Fruit fly (Drosophila melanogaster) whole organism, embryonic: ENCODE measurements around the gene CG42514.
A peak's percentile ranks its signal among the peaks of the same experiment; 100 is the strongest.

Experiments
- Aef1 ChIP-seq: fragments of 200-800 bp; sonication (Bioruptor generic); IDR thresholded peaks from 3 replicates; pipeline ENCODE4 v1.3.6; 2022; ENCODE audit warnings: missing biosample characterization, missing genetic modification characterization
- Bdp1 ChIP-seq: fragments of 200-800 bp; sonication (Bioruptor generic); optimal IDR thresholded peaks from 3 replicates; lab custom pipeline; 2016; ENCODE audit warnings: missing biosample characterization, missing genetic modification characterization
- Blimp-1 ChIP-seq: fragments of 200-800 bp; sonication (Bioruptor generic); optimal IDR thresholded peaks from 3 replicates; lab custom pipeline; 2018; ENCODE audit warnings: missing biosample characterization, missing genetic modification characterization, mild to moderate bottlenecking, moderate library complexity, missing genetic modification reagents
- BtbVII ChIP-seq: fragments of 200-800 bp; sonication (Bioruptor generic); optimal IDR thresholded peaks from 3 replicates; lab custom pipeline; 2017; ENCODE audit warnings: missing biosample characterization, mild to moderate bottlenecking, missing genetic modification characterization
- C15 ChIP-seq: fragments of 200-800 bp; sonication (Bioruptor generic); IDR thresholded peaks from 3 replicates; pipeline ENCODE4 v1.3.6; 2022; ENCODE audit warnings: missing biosample characterization, missing genetic modification characterization
- CG10979 ChIP-seq: fragments of 200-800 bp; sonication (Bioruptor generic); optimal IDR thresholded peaks from 2 replicates; lab custom pipeline; 2018; ENCODE audit warnings: missing biosample characterization, mild to moderate bottlenecking, missing genetic modification characterization, moderate library complexity
- CG11093 ChIP-seq: fragments of 200-800 bp; sonication (Bioruptor generic); IDR thresholded peaks from 3 replicates; pipeline ENCODE4 v1.3.6; 2022; ENCODE audit warnings: missing biosample characterization, missing genetic modification characterization
- CG12104 ChIP-seq: fragments of 200-800 bp; sonication (Bioruptor generic); optimal IDR thresholded peaks from 3 replicates; lab custom pipeline; 2016; ENCODE audit warnings: missing biosample characterization, missing genetic modification characterization
- CG1603 ChIP-seq: fragments of 200-800 bp; sonication (Bioruptor generic); optimal IDR thresholded peaks from 2 replicates; lab custom pipeline; 2019; ENCODE audit warnings: missing biosample characterization, mild to moderate bottlenecking, missing genetic modification characterization, moderate library complexity
- CG2120 ChIP-seq: fragments of 200-800 bp; sonication (Bioruptor generic); optimal IDR thresholded peaks from 3 replicates; lab custom pipeline; 2016; ENCODE audit warnings: missing biosample characterization, missing genetic modification characterization
- CG2712 ChIP-seq: fragments of 200-800 bp; optimal IDR thresholded peaks from 3 replicates; lab custom pipeline; 2019; ENCODE audit warnings: missing biosample characterization, mild to moderate bottlenecking, missing genetic modification characterization, moderate library complexity
- CG3163 ChIP-seq: fragments of 200-800 bp; sonication (Bioruptor generic); optimal IDR thresholded peaks from 3 replicates; lab custom pipeline; 2016; ENCODE audit warnings: missing biosample characterization, missing genetic modification characterization
- CG4328 ChIP-seq: fragments of 200-800 bp; sonication (Bioruptor generic); optimal IDR thresholded peaks from 3 replicates; lab custom pipeline; 2017; ENCODE audit warnings: missing biosample characterization, missing genetic modification reagents, missing genetic modification characterization
- CG4617 ChIP-seq: fragments of 200-800 bp; sonication (Bioruptor generic); optimal IDR thresholded peaks from 3 replicates; lab custom pipeline; 2016; ENCODE audit warnings: missing biosample characterization, missing genetic modification characterization, borderline replicate concordance
- CG5245 ChIP-seq: fragments of 200-800 bp; sonication (Bioruptor generic); optimal IDR thresholded peaks from 3 replicates; lab custom pipeline; 2016; ENCODE audit warnings: missing biosample characterization, missing genetic modification characterization
- CG6254 ChIP-seq: fragments of 200-800 bp; sonication (Bioruptor generic); optimal IDR thresholded peaks from 3 replicates; lab custom pipeline; 2017; ENCODE audit warnings: mild to moderate bottlenecking, missing biosample characterization, missing genetic modification reagents, missing genetic modification characterization
- CG7745 ChIP-seq: fragments of 200-800 bp; sonication (Bioruptor generic); optimal IDR thresholded peaks from 2 replicates; lab custom pipeline; 2018; ENCODE audit warnings: missing biosample characterization, mild to moderate bottlenecking, missing genetic modification characterization, moderate library complexity
- CG8290 ChIP-seq, 3 experiments: fragments of 200-800 bp; sonication (Bioruptor generic); optimal IDR thresholded peaks; 2 replicates each; lab custom pipeline; 2016 to 2019; ENCODE audit warnings: missing biosample characterization in 3 of 3, missing genetic modification characterization in 3 of 3, mild to moderate bottlenecking in 2 of 3, moderate library complexity in 1 of 3
- CG9876 ChIP-seq: fragments of 200-800 bp; sonication (Bioruptor generic); optimal IDR thresholded peaks from 2 replicates; lab custom pipeline; 2016; ENCODE audit warnings: missing biosample characterization, missing genetic modification characterization
- CHES-1-like ChIP-seq: fragments of 200-800 bp; sonication (Bioruptor generic); optimal IDR thresholded peaks from 2 replicates; lab custom pipeline; 2016; ENCODE audit warnings: missing biosample characterization, missing genetic modification characterization
- HmgD ChIP-seq: fragments of 200-800 bp; sonication (Bioruptor generic); optimal IDR thresholded peaks from 3 replicates; lab custom pipeline; 2016; ENCODE audit warnings: missing biosample characterization, missing genetic modification characterization
- Hr3 ChIP-seq: fragments of 200-800 bp; sonication (Bioruptor generic); optimal IDR thresholded peaks from 3 replicates; lab custom pipeline; 2016; ENCODE audit warnings: missing biosample characterization, missing genetic modification characterization
- MBD-R2 ChIP-seq: fragments of 200-800 bp; sonication (Bioruptor generic); IDR thresholded peaks from 2 replicates; pipeline ENCODE4 v1.3.6; 2022; ENCODE audit warnings: missing biosample characterization, missing genetic modification characterization
- Mes4 ChIP-seq: fragments of 200-800 bp; sonication (Bioruptor generic); optimal IDR thresholded peaks from 2 replicates; lab custom pipeline; 2016; ENCODE audit warnings: missing biosample characterization, missing genetic modification characterization
- Ravus ChIP-seq: fragments of 200-800 bp; sonication (Bioruptor generic); IDR thresholded peaks from 2 replicates; pipeline ENCODE4 v1.3.6; 2022; ENCODE audit warnings: missing biosample characterization, missing genetic modification characterization
- Xbp1 ChIP-seq: fragments of 200-800 bp; sonication (Bioruptor generic); optimal IDR thresholded peaks from 3 replicates; lab custom pipeline; 2016; ENCODE audit warnings: missing biosample characterization, mild to moderate bottlenecking, missing genetic modification characterization
- YL-1 ChIP-seq: fragments of 200-800 bp; sonication (Bioruptor generic); optimal IDR thresholded peaks from 3 replicates; lab custom pipeline; 2017; ENCODE audit warnings: missing biosample characterization, mild to moderate bottlenecking, missing genetic modification characterization
- az2 ChIP-seq: fragments of 200-800 bp; sonication (Bioruptor generic); optimal IDR thresholded peaks from 3 replicates; lab custom pipeline; 2016; ENCODE audit warnings: missing biosample characterization, missing genetic modification characterization
- cg ChIP-seq: fragments of 200-800 bp; sonication (Bioruptor generic); optimal IDR thresholded peaks from 3 replicates; lab custom pipeline; 2019; ENCODE audit warnings: missing biosample characterization, mild to moderate bottlenecking, missing genetic modification characterization, moderate library complexity
- crp ChIP-seq, 2 experiments: fragments of 200-800 bp; sonication (Bioruptor generic); optimal IDR thresholded peaks; 2 replicates in 1 of 2; 3 replicates in 1 of 2; lab custom pipeline; 2017; ENCODE audit warnings: missing biosample characterization in 2 of 2, missing genetic modification characterization in 2 of 2, mild to moderate bottlenecking in 1 of 2, moderate library complexity in 1 of 2
- cwo ChIP-seq: fragments of 200-800 bp; sonication (Bioruptor generic); optimal IDR thresholded peaks from 3 replicates; lab custom pipeline; 2017; ENCODE audit warnings: missing biosample characterization, missing genetic modification characterization, mild to moderate bottlenecking, moderate library complexity, missing genetic modification reagents
- eve ChIP-seq, 2 experiments: fragments of >200 bp; optimal IDR thresholded peaks; 2 replicates each; lab custom pipeline; 2017; ENCODE audit warnings: missing biosample characterization in 2 of 2, missing genetic modification characterization in 2 of 2
- fd3F ChIP-seq: fragments of 200-800 bp; sonication (Bioruptor generic); optimal IDR thresholded peaks from 2 replicates; lab custom pipeline; 2018; ENCODE audit warnings: missing biosample characterization, mild to moderate bottlenecking, missing genetic modification characterization, moderate library complexity
- grn ChIP-seq: fragments of 200-800 bp; sonication (Bioruptor generic); optimal IDR thresholded peaks from 3 replicates; lab custom pipeline; 2017; ENCODE audit warnings: missing biosample characterization, missing genetic modification characterization
- her ChIP-seq: fragments of 200-800 bp; sonication (Bioruptor generic); optimal IDR thresholded peaks from 2 replicates; lab custom pipeline; 2016; ENCODE audit warnings: missing biosample characterization, missing genetic modification characterization
- hkb ChIP-seq, 2 experiments: fragments of 200-800 bp in 1 of 2; fragments of >200 bp in 1 of 2; sonication (Bioruptor generic) in 1 of 2; IDR thresholded peaks in 1 of 2; optimal IDR thresholded peaks in 1 of 2; 2 replicates each; pipeline versions ENCODE4 v1.3.6 to Lab custom; 2017 to 2022; ENCODE audit warnings: missing biosample characterization in 1 of 2, missing genetic modification characterization in 1 of 2
- hth ChIP-seq: fragments of >200 bp; optimal IDR thresholded peaks from 2 replicates; lab custom pipeline; 2017; ENCODE audit warnings: inconsistent platforms
- kah ChIP-seq: fragments of 200-800 bp; sonication (Bioruptor generic); optimal IDR thresholded peaks from 2 replicates; lab custom pipeline; 2018; ENCODE audit warnings: missing biosample characterization, mild to moderate bottlenecking, missing genetic modification characterization
- maf-S ChIP-seq: fragments of 200-800 bp; sonication (Bioruptor generic); optimal IDR thresholded peaks from 2 replicates; lab custom pipeline; 2016; ENCODE audit warnings: missing biosample characterization, missing genetic modification characterization
- nerfin-1 ChIP-seq: fragments of 200-800 bp; sonication (Bioruptor generic); optimal IDR thresholded peaks from 3 replicates; lab custom pipeline; 2019; ENCODE audit warnings: missing biosample characterization, mild to moderate bottlenecking, missing genetic modification characterization, moderate library complexity
- odd ChIP-seq: fragments of 200-800 bp; sonication (Bioruptor generic); optimal IDR thresholded peaks from 2 replicates; lab custom pipeline; 2017; ENCODE audit warnings: missing biosample characterization, mild to moderate bottlenecking, missing genetic modification characterization
- otp ChIP-seq: fragments of 200-800 bp; sonication (Bioruptor generic); IDR thresholded peaks from 3 replicates; pipeline ENCODE4, ENCODE4 v1.3.6; 2022; ENCODE audit warnings: missing biosample characterization, missing genetic modification characterization
- psq ChIP-seq: fragments of 200-800 bp; sonication (Bioruptor generic); optimal IDR thresholded peaks from 2 replicates; lab custom pipeline; 2017; ENCODE audit warnings: missing biosample characterization, missing genetic modification characterization
- row ChIP-seq: fragments of 200-800 bp; sonication (Bioruptor generic); IDR thresholded peaks from 3 replicates; pipeline ENCODE4 v1.3.6; 2022; ENCODE audit warnings: missing biosample characterization, missing genetic modification characterization
- sob ChIP-seq: fragments of 200-800 bp; sonication (Bioruptor generic); IDR thresholded peaks from 2 replicates; pipeline ENCODE4 v1.3.6; 2022; ENCODE audit warnings: missing biosample characterization, missing genetic modification characterization
- ssp ChIP-seq: fragments of 200-800 bp; sonication (Bioruptor generic); IDR thresholded peaks from 2 replicates; pipeline ENCODE4 v1.3.6; 2022; ENCODE audit warnings: missing biosample characterization, missing genetic modification characterization
- wor ChIP-seq: fragments of 200-800 bp; sonication (Bioruptor generic); IDR thresholded peaks from 2 replicates; pipeline ENCODE4 v1.3.6; 2022; ENCODE audit warnings: missing biosample characterization, missing genetic modification characterization
- zen ChIP-seq: fragments of 200-800 bp; sonication (Bioruptor generic); optimal IDR thresholded peaks from 3 replicates; lab custom pipeline; 2018; ENCODE audit warnings: missing biosample characterization, mild to moderate bottlenecking, missing genetic modification characterization, moderate library complexity
- zfh2 ChIP-seq: fragments of 200-800 bp; sonication (Bioruptor generic); optimal IDR thresholded peaks from 2 replicates; lab custom pipeline; 2016; ENCODE audit warnings: missing biosample characterization, missing genetic modification characterization

CG42514 gene

DNA sequence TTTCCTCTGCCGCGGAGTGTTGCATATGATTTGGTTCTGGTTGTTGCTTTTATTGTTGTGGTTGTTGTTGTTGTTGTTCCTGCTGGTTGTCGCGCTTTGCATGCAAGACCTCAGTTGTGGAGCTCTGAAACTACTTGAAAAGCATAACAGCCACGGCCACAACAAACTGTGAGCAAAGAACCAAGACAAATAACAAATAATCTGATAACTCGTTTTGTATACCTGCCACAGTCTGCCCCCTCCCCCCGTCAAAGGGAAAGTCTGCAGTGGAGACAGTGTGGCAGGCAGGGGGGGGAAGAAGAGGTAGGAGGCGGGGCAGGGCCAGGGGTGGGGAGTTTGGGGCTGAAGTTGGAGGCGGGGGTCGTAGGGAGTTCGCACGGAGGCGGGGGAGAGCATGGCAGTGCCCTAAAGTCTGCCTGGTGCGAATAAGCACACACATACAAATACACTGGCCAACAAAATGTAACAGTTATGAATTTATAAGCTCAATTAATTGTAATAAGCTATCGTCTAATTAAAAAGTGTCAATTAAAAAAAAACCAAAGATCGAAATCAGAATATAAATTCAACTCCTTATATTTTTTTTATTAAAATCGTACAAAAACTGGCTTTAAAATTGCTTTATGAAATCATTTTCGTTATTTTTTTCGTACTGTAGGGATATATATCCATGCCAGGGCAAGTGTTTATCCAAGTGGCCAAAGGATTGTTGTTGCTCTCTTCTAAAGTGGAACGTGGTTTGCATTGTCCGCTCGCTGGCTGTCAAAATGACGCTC, 7.4 kb downstream of the CG42514 start (continued):
- TF ChIP-seq CG9876 (no peak), CG1603 (tag; lab: Kevin White, UChicago) (peak; percentile 8), Aef1 (GFP tag; lab: Robert Waterston, UW) (no peak), ssp (GFP tag; lab: Robert Waterston, UW) (no peak), psq (GFP tag; lab: Kevin White, UChicago) (no peak), odd (no peak), CG2120 (GFP tag; lab: Kevin White, UChicago) (no peak), hkb (optimal IDR thresholded peaks at IDR 0.05; lab: Kevin White, UChicago) (no peak), hkb (GFP tag; IDR thresholded peaks at IDR 0.05; lab: Robert Waterston, UW) (0 out of 2 replicates have a peak, but pooled peaks have one; percentile 29), crp (GFP tag; optimal IDR thresholded peaks at IDR 0.05; lab: Kevin White, UChicago) (no peak), BtbVII (no peak), hth (lab: Kevin White, UChicago) (no peak), kah (no peak), CG4617 (GFP tag; lab: Kevin White, UChicago) (no peak), zen (tag; lab: Kevin White, UChicago) (no peak), Xbp1 (peak; percentile 8), CG5245 (GFP tag; lab: Kevin White, UChicago) (no peak), CG4328 (GFP tag; lab: Kevin White, UChicago) (no peak), Mes4 (GFP tag; lab: Kevin White, UChicago) (no peak), zfh2 (no peak), nerfin-1 (tag; lab: Kevin White, UChicago) (no peak), wor (GFP tag; lab: Robert Waterston, UW) (no peak), CG3163 (GFP tag; lab: Kevin White, UChicago) (no peak), CHES-1-like (GFP tag; lab: Kevin White, UChicago) (no peak), az2 (GFP tag; lab: Kevin White, UChicago) (peak; percentile 24), her (GFP tag; lab: Kevin White, UChicago) (no peak), CG8290 (GFP tag; optimal IDR thresholded peaks at IDR 0.05; lab: Kevin White, UChicago) (no peak), CG8290 (tag; optimal IDR thresholded peaks at IDR 0.05; lab: Kevin White, UChicago) (no peak), CG6254 (GFP tag; lab: Kevin White, UChicago) (peak; percentile 17), eve (GFP tag; optimal IDR thresholded peaks at IDR 0.05; lab: Kevin White, UChicago) (no peak), MBD-R2 (GFP tag; lab: Robert Waterston, UW) (no peak), CG7745 (tag; lab: Kevin White, UChicago) (no peak), Bdp1 (no peak), cg (GFP tag; lab: Kevin White, UChicago) (peak; percentile 37), C15 (GFP tag; lab: Robert Waterston, UW) (no peak), grn (peak; percentile 45), fd3F (GFP tag; lab: Kevin White, UChicago) (no peak), Ravus (GFP tag; lab: Robert Waterston, UW) (no peak), CG2712 (peak; percentile 42), Blimp-1 (GFP tag; lab: Kevin White, UChicago) (peak; percentile 81), maf-S (GFP tag; lab: Kevin White, UChicago) (no peak), CG12104 (GFP tag; lab: Kevin White, UChicago) (no peak), Hr3 (GFP tag; lab: Kevin White, UChicago) (no peak), HmgD (GFP tag; lab: Kevin White, UChicago) (no peak), CG11093 (GFP tag; lab: Robert Waterston, UW) (0 out of 3 replicates have a peak, but pooled peaks have one; percentile 16), row (GFP tag; lab: Robert Waterston, UW) (peak; percentile 50), YL-1 (GFP tag; lab: Kevin White, UChicago) (no peak), cwo (GFP tag; lab: Kevin White, UChicago) (no peak), CG10979 (tag; lab: Kevin White, UChicago) (peak; percentile 69), otp (GFP tag; lab: Robert Waterston, UW) (peak; percentile 54; the same call in 1 of the 3 replicates), sob (GFP tag; lab: Robert Waterston, UW) (peak; percentile 35; the same call in 1 of the 2 replicates)
